Worm (Caenorhabditis elegans) whole organism, late embryonic: ENCODE measurements around the gene F52B11.5.

Experiments
- C38D4.7 ChIP-seq: fragments of 200-800 bp; sonication (Bioruptor generic); optimal IDR thresholded peaks from 2 replicates; lab custom pipeline; 2018; ENCODE audit warnings: mild to moderate bottlenecking, missing genetic modification characterization, moderate library complexity, missing compliant biosample characterization
- F13H6.1 ChIP-seq: sonication (generic microtip); optimal IDR thresholded peaks from 2 replicates; lab custom pipeline; 2016; ENCODE audit warnings: missing genetic modification characterization, missing compliant biosample characterization
- K02D7.2 ChIP-seq: sonication (generic microtip); optimal IDR thresholded peaks from 2 replicates; lab custom pipeline; 2017; ENCODE audit warnings: mild to moderate bottlenecking, missing genetic modification characterization, missing compliant biosample characterization
- K09A11.1 ChIP-seq: sonication (generic microtip); optimal IDR thresholded peaks from 2 replicates; lab custom pipeline; 2017; ENCODE audit warnings: antibody characterized with exemption, mild to moderate bottlenecking, missing genetic modification characterization, missing compliant biosample characterization; ENCODE audit not compliant: insufficient read depth
- T23F11.4 ChIP-seq: fragments of 200-800 bp; sonication (Bioruptor generic); optimal IDR thresholded peaks from 2 replicates; lab custom pipeline; 2018; ENCODE audit warnings: mild to moderate bottlenecking, missing genetic modification characterization, missing compliant biosample characterization
- Y22D7AL.16 ChIP-seq: sonication (generic microtip); optimal IDR thresholded peaks from 2 replicates; lab custom pipeline; 2016; ENCODE audit warnings: missing genetic modification characterization, missing compliant biosample characterization
- ahr-1 ChIP-seq: sonication (generic microtip); optimal IDR thresholded peaks from 2 replicates; lab custom pipeline; 2016; ENCODE audit warnings: missing genetic modification characterization, missing compliant biosample characterization
- ama-1 ChIP-seq: fragments of 150-350 bp; optimal IDR thresholded peaks from 2 replicates; lab custom pipeline; 2014
- ceh-34 ChIP-seq: sonication (generic microtip); optimal IDR thresholded peaks from 2 replicates; lab custom pipeline; 2016; ENCODE audit warnings: mild to moderate bottlenecking, missing genetic modification characterization, missing compliant biosample characterization
- ceh-45 ChIP-seq: fragments of 200-800 bp; sonication (Bioruptor generic); IDR thresholded peaks from 2 replicates; pipeline ENCODE4 v1.3.6; 2022; ENCODE audit warnings: missing genetic modification reagents, missing genetic modification characterization, missing compliant biosample characterization
- ceh-6 ChIP-seq: fragments of 200-800 bp; sonication (Bioruptor generic); optimal IDR thresholded peaks from 2 replicates; lab custom pipeline; 2018; ENCODE audit warnings: mild to moderate bottlenecking, missing genetic modification characterization, missing compliant biosample characterization
- dmd-4 ChIP-seq: sonication (generic microtip); optimal IDR thresholded peaks from 2 replicates; lab custom pipeline; 2016; ENCODE audit warnings: borderline replicate concordance, missing genetic modification characterization, missing compliant biosample characterization
- dve-1 ChIP-seq: sonication (generic microtip); optimal IDR thresholded peaks from 2 replicates; lab custom pipeline; 2017; ENCODE audit warnings: antibody characterized with exemption, mild to moderate bottlenecking, missing genetic modification characterization, missing compliant biosample characterization
- elt-2 ChIP-seq: sonication (generic microtip); optimal IDR thresholded peaks from 2 replicates; lab custom pipeline; 2016; ENCODE audit warnings: missing genetic modification reagents, missing genetic modification characterization, missing compliant biosample characterization
- elt-4 ChIP-seq: sonication (generic microtip); optimal IDR thresholded peaks from 2 replicates; lab custom pipeline; 2016; ENCODE audit warnings: missing genetic modification characterization, missing compliant biosample characterization
- ets-4 ChIP-seq: sonication (generic microtip); optimal IDR thresholded peaks from 2 replicates; lab custom pipeline; 2016; ENCODE audit warnings: missing genetic modification characterization, missing compliant biosample characterization
- eyg-1 ChIP-seq: sonication (generic microtip); optimal IDR thresholded peaks from 2 replicates; lab custom pipeline; 2016; ENCODE audit warnings: missing genotype, missing genetic modification characterization, missing compliant biosample characterization
- fax-1 ChIP-seq: sonication (generic microtip); optimal IDR thresholded peaks from 2 replicates; lab custom pipeline; 2016; ENCODE audit warnings: missing genotype, missing genetic modification characterization, missing compliant biosample characterization
- fkh-10 ChIP-seq: fragments of 150-350 bp; optimal IDR thresholded peaks from 2 replicates; lab custom pipeline; 2014; ENCODE audit warnings: missing biosample characterization, missing genetic modification reagents, missing genetic modification characterization
- gmeb-2 ChIP-seq: sonication (generic microtip); optimal IDR thresholded peaks from 2 replicates; lab custom pipeline; 2016; ENCODE audit warnings: missing genetic modification characterization, inconsistent platforms, missing compliant biosample characterization
- hlh-6 ChIP-seq: sonication (generic microtip); optimal IDR thresholded peaks from 2 replicates; lab custom pipeline; 2016; ENCODE audit warnings: missing genotype, missing genetic modification characterization, missing compliant biosample characterization
- hlh-8 ChIP-seq: sonication (generic microtip); optimal IDR thresholded peaks from 2 replicates; lab custom pipeline; 2016; ENCODE audit warnings: missing genotype, missing genetic modification characterization, missing compliant biosample characterization
- lim-6 ChIP-seq: sonication (generic microtip); optimal IDR thresholded peaks from 2 replicates; lab custom pipeline; 2016; ENCODE audit warnings: missing genetic modification characterization, missing compliant biosample characterization
- madf-2 ChIP-seq: sonication (generic microtip); optimal IDR thresholded peaks from 2 replicates; lab custom pipeline; 2017; ENCODE audit warnings: missing genetic modification characterization, missing compliant biosample characterization
- mec-3 ChIP-seq: sonication (generic microtip); optimal IDR thresholded peaks from 2 replicates; lab custom pipeline; 2016; ENCODE audit warnings: borderline replicate concordance, missing genetic modification characterization, missing compliant biosample characterization
- nhr-232 ChIP-seq: sonication (generic microtip); optimal IDR thresholded peaks from 2 replicates; lab custom pipeline; 2016; ENCODE audit warnings: missing genetic modification characterization, missing compliant biosample characterization
- pax-1 ChIP-seq: fragments of 150-350 bp; optimal IDR thresholded peaks from 2 replicates; lab custom pipeline; 2014; ENCODE audit warnings: missing biosample characterization, missing genetic modification characterization
- pqm-1 ChIP-seq: sonication (generic microtip); optimal IDR thresholded peaks from 2 replicates; lab custom pipeline; 2016; ENCODE audit warnings: missing genetic modification characterization, missing compliant biosample characterization
- rnt-1 ChIP-seq: sonication (generic microtip); optimal IDR thresholded peaks from 2 replicates; lab custom pipeline; 2016; ENCODE audit warnings: missing genetic modification characterization, missing compliant biosample characterization
- sdc-2 ChIP-seq: sonication (generic microtip); optimal IDR thresholded peaks from 2 replicates; lab custom pipeline; 2016; ENCODE audit warnings: missing genotype, missing genetic modification characterization, missing compliant biosample characterization
- tbx-7 ChIP-seq: sonication (generic microtip); optimal IDR thresholded peaks from 2 replicates; lab custom pipeline; 2016; ENCODE audit warnings: missing genotype, missing genetic modification characterization, missing compliant biosample characterization
- ttx-3 ChIP-seq: sonication (generic microtip); optimal IDR thresholded peaks from 2 replicates; lab custom pipeline; 2016; ENCODE audit warnings: missing genetic modification reagents, missing genetic modification characterization, missing compliant biosample characterization
- unc-42 ChIP-seq: sonication (generic microtip); optimal IDR thresholded peaks from 2 replicates; lab custom pipeline; 2016; ENCODE audit warnings: missing genotype, missing genetic modification characterization, missing compliant biosample characterization
- unc-55 ChIP-seq: sonication (generic microtip); optimal IDR thresholded peaks from 2 replicates; lab custom pipeline; 2017; ENCODE audit warnings: missing biosample characterization, missing genetic modification reagents, missing genetic modification characterization
- unc-86 ChIP-seq: sonication (generic microtip); optimal IDR thresholded peaks from 2 replicates; lab custom pipeline; 2016; ENCODE audit warnings: missing genetic modification characterization, missing compliant biosample characterization
- zip-5 ChIP-seq: sonication (generic microtip); optimal IDR thresholded peaks from 2 replicates; lab custom pipeline; 2016; ENCODE audit warnings: missing genetic modification characterization, missing compliant biosample characterization
- ztf-16 ChIP-seq: sonication (generic microtip); optimal IDR thresholded peaks from 2 replicates; lab custom pipeline; 2017; ENCODE audit warnings: missing genetic modification characterization, missing compliant biosample characterization

Gene F52B11.5

ce11 chrIV:14089749-14090148, 13.3 kb downstream of the F52B11.5 start:
- TF ChIP-seq zip-5 (tag; lab: Kevin White, UChicago) (no peak), hlh-8 (tag; lab: Kevin White, UChicago) (no peak), unc-86 (tag; lab: Kevin White, UChicago) (no peak), F13H6.1 (tag; lab: Kevin White, UChicago) (no peak), hlh-6 (tag; lab: Kevin White, UChicago) (no peak), gmeb-2 (tag; lab: Kevin White, UChicago) (no peak), elt-2 (tag; lab: Kevin White, UChicago) (no peak), fkh-10 (GFP tag; lab: Kevin White, UChicago) (no peak), ttx-3 (tag; lab: Kevin White, UChicago) (no peak), madf-2 (tag; lab: Kevin White, UChicago) (no peak)

- TF ChIP-seq rnt-1 (tag; lab: Kevin White, UChicago) (no peak), Y22D7AL.16 (no peak), unc-86 (tag; lab: Kevin White, UChicago) (no peak), ceh-45 (GFP tag; lab: Robert Waterston, UW) (no peak), K02D7.2 (tag; lab: Kevin White, UChicago) (no peak), T23F11.4 (GFP tag; lab: Kevin White, UChicago) (no peak), zip-5 (tag; lab: Kevin White, UChicago) (no peak), tbx-7 (tag; lab: Kevin White, UChicago) (no peak)
Measured at ce11 chrIV:14086395-14086794, 16.6 kb downstream of the F52B11.5 start.

- TF ChIP-seq ztf-16 (tag; lab: Kevin White, UChicago) (no peak), unc-42 (tag; lab: Kevin White, UChicago) (no peak), eyg-1 (no peak), elt-2 (tag; lab: Kevin White, UChicago) (no peak), ceh-6 (GFP tag; lab: Kevin White, UChicago) (no peak), madf-2 (tag; lab: Kevin White, UChicago) (no peak), dve-1 (tag; lab: Kevin White, UChicago) (no peak), ama-1 (no peak), fax-1 (tag; lab: Kevin White, UChicago) (no peak), ceh-34 (tag; lab: Kevin White, UChicago) (no peak), K02D7.2 (tag; lab: Kevin White, UChicago) (no peak), sdc-2 (tag; lab: Kevin White, UChicago) (no peak), gmeb-2 (tag; lab: Kevin White, UChicago) (no peak), C38D4.7 (GFP tag; lab: Kevin White, UChicago) (no peak), pqm-1 (no peak), K09A11.1 (no peak), unc-55 (GFP tag; lab: Kevin White, UChicago) (no peak)
Measured at ce11 chrIV:14083505-14083904, 19.5 kb downstream of the F52B11.5 start, which contains the start of gene F52B11.2. Gene F52B11.2, plus strand, starts transcription at chrIV:14083568.

ce11 chrIV:14082956-14083355, 20.1 kb downstream of the F52B11.5 start:
- TF ChIP-seq hlh-6 (tag; lab: Kevin White, UChicago), result no peak
- TF ChIP-seq elt-4 (tag; lab: Kevin White, UChicago), result no peak
- no peak for TF ChIP-seq ttx-3 (tag; lab: Kevin White, UChicago)
- TF ChIP-seq C38D4.7 (GFP tag; lab: Kevin White, UChicago), result no peak
- TF ChIP-seq mec-3 (tag; lab: Kevin White, UChicago), result no peak
- no peak for TF ChIP-seq pax-1
- TF ChIP-seq ets-4 (tag; lab: Kevin White, UChicago), result no peak
- TF ChIP-seq tbx-7 (tag; lab: Kevin White, UChicago), result no peak
- TF ChIP-seq hlh-8 (tag; lab: Kevin White, UChicago), result no peak
- no peak for TF ChIP-seq nhr-232
- no peak for TF ChIP-seq ceh-45 (GFP tag; lab: Robert Waterston, UW)
- no peak for TF ChIP-seq dmd-4 (tag; lab: Kevin White, UChicago)
- no peak for TF ChIP-seq unc-55 (GFP tag; lab: Kevin White, UChicago)
- TF ChIP-seq lim-6 (tag; lab: Kevin White, UChicago), result no peak
- TF ChIP-seq ahr-1 (tag; lab: Kevin White, UChicago), result no peak
